Worm (Caenorhabditis elegans): ENCODE measurements around the gene C09B9.2.
"Not testable (repeated sequence)": the region's sequence is repeated elsewhere in the genome, so short reads cannot be mapped to it uniquely, and the experiment has no call there.

The C09B9.2 gene

DNA sequence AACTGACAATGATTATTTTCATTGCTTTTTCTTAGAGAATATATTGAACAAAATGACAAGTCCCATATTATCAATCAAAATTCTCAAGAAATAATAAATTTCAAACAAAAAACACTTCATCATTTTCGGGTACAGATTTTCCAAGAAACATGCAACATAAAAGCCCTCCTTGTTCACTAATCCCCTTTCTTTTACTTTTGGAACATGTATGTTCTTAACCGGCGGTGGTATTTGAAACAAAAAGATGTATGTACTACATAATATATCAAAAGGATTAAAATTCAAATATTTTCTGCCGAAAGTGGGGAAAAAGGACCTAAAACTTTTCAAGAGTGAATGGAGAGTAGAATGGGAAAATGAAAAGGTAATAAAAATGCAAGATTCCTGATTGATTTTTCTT, 25.2 kb downstream of the C09B9.2 start:
- no peak for TF ChIP-seq nhr-76 (tag; optimal IDR thresholded peaks at IDR 0.05)
- no peak for TF ChIP-seq aly-2 (tag; optimal IDR thresholded peaks at IDR 0.05)
- TF ChIP-seq snpc-4 (tag; optimal IDR thresholded peaks at IDR 0.05) = no peak
- no peak for TF ChIP-seq ztf-4 (tag; optimal IDR thresholded peaks at IDR 0.05)
- no peak for TF ChIP-seq ceh-16 (tag; optimal IDR thresholded peaks at IDR 0.05)
- TF ChIP-seq daf-12 (tag; optimal IDR thresholded peaks at IDR 0.05) = no peak
- TF ChIP-seq ztf-11 (tag; optimal IDR thresholded peaks at IDR 0.05) = no peak
- TF ChIP-seq skn-1 (tag; optimal IDR thresholded peaks at IDR 0.05) = no peak
- no peak for TF ChIP-seq ZK546.5 (tag; optimal IDR thresholded peaks at IDR 0.05)
- no peak for TF ChIP-seq nfya-1 (tag; optimal IDR thresholded peaks at IDR 0.05; ENCODE audit: insufficient read depth)
- TF ChIP-seq egl-5 (tag; optimal IDR thresholded peaks at IDR 0.05) = no peak
- no peak for TF ChIP-seq mml-1 (tag; optimal IDR thresholded peaks at IDR 0.05)
- TF ChIP-seq lin-15B (tag; optimal IDR thresholded peaks at IDR 0.05) = no peak
- TF ChIP-seq egl-27 (tag; optimal IDR thresholded peaks at IDR 0.05) = no peak
- TF ChIP-seq fkh-2 (tag; optimal IDR thresholded peaks at IDR 0.05) = no peak

DNA sequence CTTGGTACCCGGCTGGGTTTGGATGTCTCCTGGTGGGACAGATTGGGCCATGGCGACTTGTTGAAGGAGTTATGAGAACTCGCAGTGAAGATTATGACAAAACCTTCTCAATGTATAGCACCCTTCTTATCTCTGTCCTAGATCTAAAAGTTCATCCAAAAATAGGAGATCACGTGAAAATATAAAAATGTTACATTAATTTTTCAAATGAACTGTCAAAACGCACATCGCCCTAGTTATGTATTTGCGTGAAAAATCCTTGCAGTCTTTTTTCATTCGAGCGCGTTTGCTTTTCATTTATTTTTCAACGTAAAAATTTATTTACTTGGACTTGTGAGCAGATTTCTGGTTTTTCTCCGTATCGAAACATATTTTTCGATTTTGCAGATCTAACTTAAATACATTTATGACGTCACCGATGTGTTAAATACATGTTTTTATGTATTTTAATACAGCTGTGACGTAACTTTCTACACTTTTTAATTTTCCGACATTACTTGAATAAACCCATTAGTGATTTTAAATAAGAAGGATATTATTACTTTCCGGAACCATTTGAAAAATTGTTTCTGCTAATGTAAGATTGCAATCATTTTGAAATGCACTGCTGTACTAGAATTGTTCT, 27.0 kb downstream of the C09B9.2 start, which contains the start of gene msp-55:
Gene msp-55 (minus strand): TSS at position 51 of the 625 bp plus-strand sequence.
- TF ChIP-seq ceh-82 (tag; optimal IDR thresholded peaks at IDR 0.05) = no peak
- no peak for TF ChIP-seq eor-1 (tag; optimal IDR thresholded peaks at IDR 0.05)

DNA sequence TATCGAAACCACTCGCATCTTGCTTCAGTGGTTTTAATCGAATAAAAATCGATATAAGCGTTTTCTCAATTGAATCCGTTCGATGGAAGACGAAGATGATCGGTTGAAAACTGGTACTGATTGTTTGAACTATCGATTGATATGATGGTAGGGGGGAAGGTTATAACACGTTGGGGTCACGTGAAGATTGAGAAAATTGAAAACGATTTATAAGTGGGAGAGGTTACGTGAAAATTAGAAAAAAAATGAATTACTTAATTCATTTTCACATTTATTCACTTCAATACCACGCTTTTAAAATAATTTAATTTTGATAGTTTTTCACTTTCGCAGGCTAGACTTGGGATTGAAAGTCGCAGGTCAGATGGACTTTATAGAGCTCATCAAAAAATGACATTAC, 31.9 kb downstream of the C09B9.2 start, which contains the start of gene C09B9.7:
Gene C09B9.7 (minus strand): TSS at position 101 of the 400 bp plus-strand sequence.
- no peak for TF ChIP-seq ceh-9 (tag; optimal IDR thresholded peaks at IDR 0.05)
- TF ChIP-seq nfya-1 (tag; optimal IDR thresholded peaks at IDR 0.05; ENCODE audit: insufficient read depth) = no peak
- no peak for TF ChIP-seq nhr-67 (tag; optimal IDR thresholded peaks at IDR 0.05)
- no peak for TF ChIP-seq ceh-82 (tag; optimal IDR thresholded peaks at IDR 0.05)
- no peak for TF ChIP-seq egl-5 (tag; optimal IDR thresholded peaks at IDR 0.05)
- TF ChIP-seq nhr-77 (tag; optimal IDR thresholded peaks at IDR 0.05) = no peak
- TF ChIP-seq fos-1 (tag; optimal IDR thresholded peaks at IDR 0.05) = no peak
- TF ChIP-seq nhr-23 (tag; optimal IDR thresholded peaks at IDR 0.05) = no peak
- no peak for TF ChIP-seq nhr-43 (tag; optimal IDR thresholded peaks at IDR 0.05; ENCODE audit: poor library complexity, severe bottlenecking)
- no peak for TF ChIP-seq unc-39 (tag; optimal IDR thresholded peaks at IDR 0.05)
- no peak for TF ChIP-seq hmg-11 (tag; optimal IDR thresholded peaks at IDR 0.05)
- no peak for TF ChIP-seq tbx-2 (tag; optimal IDR thresholded peaks at IDR 0.05)
- TF ChIP-seq ztf-4 (tag; optimal IDR thresholded peaks at IDR 0.05) = no peak

DNA sequence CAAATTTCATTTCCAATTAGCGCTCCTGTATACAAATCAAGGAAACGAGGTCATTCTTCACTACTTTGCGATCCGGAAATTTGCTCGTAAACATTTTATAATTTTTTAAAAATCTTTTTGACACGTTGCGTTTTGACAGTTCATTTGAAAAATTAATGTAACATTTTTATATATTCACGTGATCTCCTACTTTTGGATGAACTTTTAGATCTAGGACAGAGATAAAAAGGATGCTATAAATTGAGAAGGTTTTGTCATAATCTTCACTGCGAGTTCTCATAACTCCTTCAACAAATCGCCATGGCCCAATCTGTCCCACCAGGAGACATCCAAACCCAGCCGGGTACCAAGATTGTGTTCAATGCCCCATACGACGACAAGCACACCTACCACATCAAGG, 33.2 kb downstream of the C09B9.2 start, which contains the start of gene msp-57:
Gene msp-57 (plus strand): TSS at position 301 of the 400 bp plus-strand sequence.
- not testable (repeated sequence) for TF ChIP-seq zag-1 (tag; optimal IDR thresholded peaks at IDR 0.05); fkh-2 (tag; optimal IDR thresholded peaks at IDR 0.05); fkh-10 (GFP tag; optimal IDR thresholded peaks at IDR 0.05)

DNA sequence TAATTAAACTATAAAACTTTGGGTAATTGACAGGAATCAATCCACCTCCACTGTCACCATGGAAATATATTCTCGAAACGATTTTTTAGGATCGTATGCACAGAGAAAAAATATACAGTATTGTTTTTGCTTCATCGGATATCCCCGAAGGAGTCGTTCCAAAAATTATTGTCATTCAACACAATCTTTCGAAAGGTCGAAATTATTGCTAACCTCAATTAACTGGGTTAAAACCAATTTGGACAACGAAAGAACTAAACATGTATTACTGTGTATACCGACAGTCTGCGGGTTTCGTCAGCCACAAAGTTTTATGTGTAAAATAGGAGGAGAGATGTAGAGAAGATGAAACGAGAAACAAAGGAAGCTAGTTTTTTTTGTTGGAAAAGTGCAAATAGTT, 34.2 kb downstream of the C09B9.2 start:
- peak; percentile 40 for TF ChIP-seq nhr-25 (tag; optimal IDR thresholded peaks at IDR 0.05)
- peak; percentile 22 for TF ChIP-seq ama-1 (optimal IDR thresholded peaks at IDR 0.05)
- no peak for TF ChIP-seq daf-12 (tag; optimal IDR thresholded peaks at IDR 0.05)
- no peak for TF ChIP-seq nhr-28 (tag; optimal IDR thresholded peaks at IDR 0.05)
- no peak for TF ChIP-seq lsy-12 (tag; optimal IDR thresholded peaks at IDR 0.05)
- TF ChIP-seq nhr-67 (tag; optimal IDR thresholded peaks at IDR 0.05) = no peak
- TF ChIP-seq nfya-1 (tag; optimal IDR thresholded peaks at IDR 0.05; ENCODE audit: insufficient read depth) = peak; percentile 24
- peak; percentile 95 for TF ChIP-seq snpc-4 (tag; optimal IDR thresholded peaks at IDR 0.05)
- TF ChIP-seq nhr-23 (tag; optimal IDR thresholded peaks at IDR 0.05) = peak; percentile 32
- no peak for TF ChIP-seq elt-3 (tag; optimal IDR thresholded peaks at IDR 0.05)

DNA sequence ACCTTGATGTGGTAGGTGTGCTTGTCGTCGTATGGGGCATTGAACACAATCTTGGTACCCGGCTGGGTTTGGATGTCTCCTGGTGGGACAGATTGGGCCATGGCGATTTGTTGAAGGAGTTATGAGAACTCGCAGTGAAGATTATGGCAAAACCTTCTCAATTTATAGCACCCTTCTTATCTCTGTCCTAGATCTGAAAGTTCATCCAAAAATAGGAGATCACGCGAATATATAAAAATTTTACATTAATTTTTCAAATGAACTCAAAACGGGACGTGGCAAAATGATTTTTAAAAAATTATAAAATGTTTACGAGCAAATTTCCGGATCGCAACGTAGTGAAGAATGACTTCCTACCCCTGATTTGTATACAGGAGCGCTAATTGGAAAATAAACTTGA, 35.9 kb downstream of the C09B9.2 start, which contains the start of gene msp-53:
Gene msp-53 (minus strand): TSS at position 101 of the 400 bp plus-strand sequence.
- not testable (repeated sequence) for TF ChIP-seq lsy-12, R02D3.7, ztf-4 (tag; optimal IDR thresholded peaks at IDR 0.05)
